Worm (Caenorhabditis elegans) whole organism, mixed stage, embryonic: ENCODE measurements around the gene K08D9.10.

ENCODE experiments used
- M03D4.4 ChIP-seq: sonication (generic microtip); optimal IDR thresholded peaks from 2 replicates; lab custom pipeline; 2017; ENCODE audit warnings: mild to moderate bottlenecking, missing genetic modification characterization, missing compliant biosample characterization
- blmp-1 ChIP-seq: fragments of 150-350 bp; optimal IDR thresholded peaks from 2 replicates; lab custom pipeline; 2014; ENCODE audit warnings: missing biosample characterization, missing genetic modification characterization
- ceh-39 ChIP-seq: fragments of 150-350 bp; optimal IDR thresholded peaks from 2 replicates; lab custom pipeline; 2014; ENCODE audit warnings: missing biosample characterization, missing genetic modification characterization
- ceh-43 ChIP-seq: fragments of 200-800 bp; sonication (Bioruptor generic); optimal IDR thresholded peaks from 2 replicates; lab custom pipeline; 2018; ENCODE audit warnings: mild to moderate bottlenecking, missing genetic modification characterization, moderate library complexity, missing compliant biosample characterization
- ceh-83 ChIP-seq: fragments of 200-800 bp; sonication (Bioruptor generic); optimal IDR thresholded peaks from 2 replicates; lab custom pipeline; 2018; ENCODE audit warnings: mild to moderate bottlenecking, missing genetic modification characterization, missing compliant biosample characterization
- ces-1 ChIP-seq: fragments of 150-350 bp; optimal IDR thresholded peaks from 2 replicates; lab custom pipeline; 2014; ENCODE audit warnings: missing biosample characterization, missing genetic modification reagents, missing genetic modification characterization
- cnd-1 ChIP-seq: fragments of 200-800 bp; sonication (Bioruptor generic); optimal IDR thresholded peaks from 2 replicates; lab custom pipeline; 2018; ENCODE audit warnings: mild to moderate bottlenecking, missing genetic modification characterization, missing compliant biosample characterization
- drap-1 ChIP-seq: fragments of 200-800 bp; sonication (Bioruptor generic); optimal IDR thresholded peaks from 3 replicates; lab custom pipeline; 2018; ENCODE audit warnings: mild to moderate bottlenecking, missing genetic modification characterization, missing compliant biosample characterization
- elt-1 ChIP-seq: sonication (generic microtip); optimal IDR thresholded peaks from 2 replicates; lab custom pipeline; 2017; ENCODE audit warnings: missing genetic modification characterization, mild to moderate bottlenecking, missing compliant biosample characterization, antibody characterized with exemption, moderate library complexity, borderline replicate concordance; ENCODE audit not compliant: insufficient read depth
- elt-3 ChIP-seq: fragments of 150-350 bp; optimal IDR thresholded peaks from 2 replicates; lab custom pipeline; 2014; ENCODE audit warnings: missing biosample characterization, missing genetic modification characterization
- flh-1 ChIP-seq: fragments of 200-800 bp; sonication (Bioruptor generic); optimal IDR thresholded peaks from 2 replicates; lab custom pipeline; 2018; ENCODE audit warnings: mild to moderate bottlenecking, missing genetic modification characterization, moderate library complexity, missing compliant biosample characterization
- hlh-1 ChIP-seq: fragments of 150-350 bp; optimal IDR thresholded peaks from 2 replicates; lab custom pipeline; 2014; ENCODE audit warnings: missing biosample characterization, missing genetic modification reagents, missing genetic modification characterization
- lin-13 ChIP-seq: fragments of 150-350 bp; optimal IDR thresholded peaks from 2 replicates; lab custom pipeline; 2014; ENCODE audit warnings: missing biosample characterization, missing genetic modification characterization
- lsy-2 ChIP-seq: fragments of 150-350 bp; optimal IDR thresholded peaks from 2 replicates; lab custom pipeline; 2014; ENCODE audit warnings: missing biosample characterization, missing genetic modification characterization
- mab-5 ChIP-seq: fragments of 150-350 bp; optimal IDR thresholded peaks from 2 replicates; lab custom pipeline; 2014; ENCODE audit warnings: missing biosample characterization, missing genetic modification characterization
- mep-1 ChIP-seq: fragments of 150-350 bp; optimal IDR thresholded peaks from 2 replicates; lab custom pipeline; 2017; ENCODE audit warnings: missing biosample characterization, missing genetic modification reagents, missing genetic modification characterization, inconsistent platforms
- mls-2 ChIP-seq: sonication (generic microtip); optimal IDR thresholded peaks from 2 replicates; lab custom pipeline; 2016; ENCODE audit warnings: mild to moderate bottlenecking, missing genetic modification characterization, moderate library complexity, missing compliant biosample characterization
- nhr-12 ChIP-seq: fragments of 150-350 bp; optimal IDR thresholded peaks from 2 replicates; lab custom pipeline; 2014; ENCODE audit warnings: missing biosample characterization, missing genetic modification characterization
- nhr-2 ChIP-seq: fragments of 150-350 bp; optimal IDR thresholded peaks from 2 replicates; lab custom pipeline; 2014; ENCODE audit warnings: missing biosample characterization, missing genetic modification characterization
- nhr-237 ChIP-seq: fragments of 150-350 bp; optimal IDR thresholded peaks from 2 replicates; lab custom pipeline; 2014; ENCODE audit warnings: missing biosample characterization, missing genetic modification characterization
- nhr-28 ChIP-seq: fragments of 150-350 bp; optimal IDR thresholded peaks from 2 replicates; lab custom pipeline; 2014; ENCODE audit warnings: missing biosample characterization, missing genetic modification characterization
- nhr-76 ChIP-seq: sonication (generic microtip); optimal IDR thresholded peaks from 2 replicates; lab custom pipeline; 2017; ENCODE audit warnings: missing biosample characterization, missing genetic modification characterization
- pha-4 ChIP-seq: fragments of 150-350 bp; optimal IDR thresholded peaks from 2 replicates; lab custom pipeline; 2018; ENCODE audit warnings: missing biosample characterization, missing genetic modification reagents, missing genetic modification characterization
- sem-2 ChIP-seq: fragments of 200-800 bp; sonication (Bioruptor generic); optimal IDR thresholded peaks from 2 replicates; lab custom pipeline; 2018; ENCODE audit warnings: mild to moderate bottlenecking, missing genetic modification characterization, missing compliant biosample characterization
- snpc-4 ChIP-seq: fragments of 150-350 bp; optimal IDR thresholded peaks from 2 replicates; lab custom pipeline; 2014; ENCODE audit warnings: missing biosample characterization, missing genetic modification characterization
- sptf-1 ChIP-seq: sonication (generic microtip); optimal IDR thresholded peaks from 2 replicates; lab custom pipeline; 2017; ENCODE audit warnings: mild to moderate bottlenecking, missing genetic modification characterization, moderate library complexity, missing compliant biosample characterization
- tbx-8 ChIP-seq: fragments of 200-800 bp; sonication (Bioruptor generic); optimal IDR thresholded peaks from 2 replicates; lab custom pipeline; 2018; ENCODE audit warnings: mild to moderate bottlenecking, missing genetic modification characterization, moderate library complexity, missing compliant biosample characterization
- unc-120 ChIP-seq: sonication (generic microtip); optimal IDR thresholded peaks from 2 replicates; lab custom pipeline; 2017; ENCODE audit warnings: missing genetic modification characterization, missing compliant biosample characterization; ENCODE audit not compliant: poor library complexity, severe bottlenecking
- unc-39 ChIP-seq: fragments of 150-350 bp; optimal IDR thresholded peaks from 2 replicates; lab custom pipeline; 2014; ENCODE audit warnings: missing biosample characterization, missing genetic modification characterization
- unc-62 ChIP-seq: fragments of 150-350 bp; optimal IDR thresholded peaks from 2 replicates; lab custom pipeline; 2014; ENCODE audit warnings: missing biosample characterization, missing genetic modification reagents, missing genetic modification characterization
- ztf-11 ChIP-seq: fragments of 150-350 bp; optimal IDR thresholded peaks from 2 replicates; lab custom pipeline; 2014; ENCODE audit warnings: missing biosample characterization, missing genetic modification characterization

K08D9.10 gene

ce11 chrV:3210147-3210546, 20.6 kb upstream of the K08D9.10 start, which contains the start of gene apx-1:
TSS of gene apx-1 (plus strand) at chrV:3210196.
- TF ChIP-seq blmp-1 (tag; lab: Kevin White, UChicago) (no peak), mep-1 (no peak), lin-13 (no peak), nhr-237 (tag; lab: Kevin White, UChicago) (no peak), ces-1 (GFP tag; lab: Kevin White, UChicago) (no peak), nhr-76 (tag; lab: Kevin White, UChicago) (no peak), mls-2 (tag; lab: Kevin White, UChicago) (no peak), drap-1 (no peak), hlh-1 (tag; lab: Kevin White, UChicago) (no peak), sptf-1 (tag; lab: Kevin White, UChicago) (no peak), elt-1 (tag; lab: Kevin White, UChicago) (no peak), ceh-43 (GFP tag; lab: Kevin White, UChicago) (no peak), ceh-83 (GFP tag; lab: Kevin White, UChicago) (no peak), lsy-2 (tag; lab: Kevin White, UChicago) (no peak), unc-62 (GFP tag; lab: Kevin White, UChicago) (no peak)
- TF ChIP-seq, all 35 proteins: peak for 0

- TF ChIP-seq ces-1 (GFP tag; lab: Kevin White, UChicago) = no peak
- TF ChIP-seq M03D4.4 (tag; lab: Kevin White, UChicago) = no peak
- no peak for TF ChIP-seq pha-4 (tag; lab: Kevin White, UChicago)
- TF ChIP-seq nhr-12 (tag; lab: Kevin White, UChicago) = no peak
- TF ChIP-seq flh-1 (GFP tag; lab: Kevin White, UChicago) = no peak
- TF ChIP-seq sptf-1 (tag; lab: Kevin White, UChicago) = no peak
- no peak for TF ChIP-seq tbx-8
These were observed 12.1 kb upstream of the K08D9.10 start for ce11 chrV:3218604-3219003.

ce11 chrV:3227373-3227772, 3.3 kb upstream of the K08D9.10 start, which contains the start of gene K08D9.2:
TSS of gene K08D9.2 (plus strand) at chrV:3227673.
- TF ChIP-seq nhr-28 (tag; lab: Kevin White, UChicago) (no peak), nhr-237 (tag; lab: Kevin White, UChicago) (no peak), drap-1 (no peak), mep-1 (no peak), elt-3 (no peak), unc-120 (tag; lab: Kevin White, UChicago) (no peak), sem-2 (GFP tag; lab: Kevin White, UChicago) (no peak), cnd-1 (tag; lab: Kevin White, UChicago) (no peak), mls-2 (tag; lab: Kevin White, UChicago) (no peak), unc-62 (GFP tag; lab: Kevin White, UChicago) (no peak), nhr-2 (tag; lab: Kevin White, UChicago) (no peak), sptf-1 (tag; lab: Kevin White, UChicago) (no peak), lin-13 (no peak), blmp-1 (tag; lab: Kevin White, UChicago) (no peak), unc-39 (tag; lab: Kevin White, UChicago) (no peak), hlh-1 (tag; lab: Kevin White, UChicago) (no peak), elt-1 (tag; lab: Kevin White, UChicago) (no peak), tbx-8 (no peak), ceh-39 (no peak), snpc-4 (tag; lab: Kevin White, UChicago) (no peak)

- no peak for TF ChIP-seq ztf-11 (tag; lab: Kevin White, UChicago)
- TF ChIP-seq mab-5 (tag; lab: Kevin White, UChicago) = no peak
- no peak for TF ChIP-seq snpc-4 (tag; lab: Kevin White, UChicago)
- TF ChIP-seq nhr-237 (tag; lab: Kevin White, UChicago) = no peak
- no peak for TF ChIP-seq ces-1 (GFP tag; lab: Kevin White, UChicago)
These were observed 547 bp upstream of the K08D9.10 start for ce11 chrV:3230150-3230549.

- TF ChIP-seq cnd-1 (tag; lab: Kevin White, UChicago) (no peak), mls-2 (tag; lab: Kevin White, UChicago) (no peak), nhr-237 (tag; lab: Kevin White, UChicago) (no peak), blmp-1 (tag; lab: Kevin White, UChicago) (no peak), nhr-76 (tag; lab: Kevin White, UChicago) (no peak), unc-39 (tag; lab: Kevin White, UChicago) (no peak), nhr-2 (tag; lab: Kevin White, UChicago) (no peak), unc-62 (GFP tag; lab: Kevin White, UChicago) (no peak), ceh-43 (GFP tag; lab: Kevin White, UChicago) (no peak), mab-5 (tag; lab: Kevin White, UChicago) (no peak)
These were observed 4.2 kb downstream of the K08D9.10 start, which contains the start of gene K08D9.6 for ce11 chrV:3234887-3235286. TSS of gene K08D9.6 (minus strand) at chrV:3234987.
